Fruit fly (Drosophila melanogaster) whole organism, embryonic: ENCODE measurements around the gene Jhbp5.

ENCODE experiments used
- Aef1 ChIP-seq: fragments of 200-800 bp; sonication (Bioruptor generic); IDR thresholded peaks from 3 replicates; pipeline ENCODE4 v1.3.6; 2022; ENCODE audit warnings: missing biosample characterization, missing genetic modification characterization
- Bgb ChIP-seq: fragments of 200-800 bp; sonication (Bioruptor generic); IDR thresholded peaks from 2 replicates; pipeline ENCODE4 v1.3.6; 2022; ENCODE audit warnings: missing biosample characterization, missing genetic modification characterization; ENCODE audit not compliant: partially characterized antibody
- BtbVII ChIP-seq: fragments of 200-800 bp; sonication (Bioruptor generic); optimal IDR thresholded peaks from 3 replicates; lab custom pipeline; 2017; ENCODE audit warnings: missing biosample characterization, mild to moderate bottlenecking, missing genetic modification characterization
- CG11085 ChIP-seq: fragments of 200-800 bp; sonication (Bioruptor generic); IDR thresholded peaks from 2 replicates; pipeline ENCODE4 v1.3.6; 2022; ENCODE audit warnings: missing biosample characterization, missing genetic modification characterization
- CG11093 ChIP-seq: fragments of 200-800 bp; sonication (Bioruptor generic); IDR thresholded peaks from 3 replicates; pipeline ENCODE4 v1.3.6; 2022; ENCODE audit warnings: missing biosample characterization, missing genetic modification characterization
- CG11456 ChIP-seq: fragments of 200-800 bp; sonication (Bioruptor generic); IDR thresholded peaks from 3 replicates; pipeline ENCODE4 v1.3.6; 2022; ENCODE audit warnings: missing biosample characterization, missing genetic modification characterization
- CG12071 ChIP-seq: fragments of 200-800 bp; sonication (Bioruptor generic); optimal IDR thresholded peaks from 3 replicates; lab custom pipeline; 2018; ENCODE audit warnings: missing biosample characterization, mild to moderate bottlenecking, missing genetic modification characterization
- CG12155 ChIP-seq: fragments of 200-800 bp; sonication (Bioruptor generic); optimal IDR thresholded peaks from 3 replicates; lab custom pipeline; 2016; ENCODE audit warnings: missing biosample characterization, missing genetic modification characterization
- CG13424 ChIP-seq: fragments of 200-800 bp; sonication (Bioruptor generic); optimal IDR thresholded peaks from 2 replicates; lab custom pipeline; 2019; ENCODE audit warnings: missing biosample characterization, mild to moderate bottlenecking, missing genetic modification characterization, moderate library complexity
- CG15696 ChIP-seq: fragments of 200-800 bp; sonication (Bioruptor generic); optimal IDR thresholded peaks from 2 replicates; lab custom pipeline; 2019; ENCODE audit warnings: missing biosample characterization, mild to moderate bottlenecking, missing genetic modification characterization, moderate library complexity
- CG17328 ChIP-seq: fragments of 200-800 bp; sonication (Bioruptor generic); IDR thresholded peaks from 2 replicates; pipeline ENCODE4 v1.3.6; 2022; ENCODE audit warnings: missing biosample characterization, missing genetic modification characterization
- CG17359 ChIP-seq: fragments of 200-800 bp; sonication (Bioruptor generic); optimal IDR thresholded peaks from 3 replicates; lab custom pipeline; 2018; ENCODE audit warnings: missing biosample characterization, mild to moderate bottlenecking, missing genetic modification characterization, moderate library complexity
- CG17829 ChIP-seq: fragments of 200-800 bp; optimal IDR thresholded peaks from 2 replicates; lab custom pipeline; 2019; ENCODE audit warnings: missing biosample characterization, mild to moderate bottlenecking, missing genetic modification characterization, moderate library complexity
- CG1832 ChIP-seq: fragments of 200-800 bp; sonication (Bioruptor generic); optimal IDR thresholded peaks from 2 replicates; lab custom pipeline; 2017; ENCODE audit warnings: missing biosample characterization, mild to moderate bottlenecking, missing genetic modification characterization, inconsistent platforms
- CG2202 ChIP-seq: fragments of 200-800 bp; sonication (Bioruptor generic); optimal IDR thresholded peaks from 2 replicates; lab custom pipeline; 2018; ENCODE audit warnings: missing biosample characterization, mild to moderate bottlenecking, missing genetic modification characterization
- CG2875 ChIP-seq: fragments of 200-800 bp; sonication (Bioruptor generic); optimal IDR thresholded peaks from 2 replicates; lab custom pipeline; 2017; ENCODE audit warnings: missing biosample characterization, mild to moderate bottlenecking, missing genetic modification characterization, missing genetic modification reagents
- CG32772 ChIP-seq: fragments of 200-800 bp; sonication (Bioruptor generic); IDR thresholded peaks from 2 replicates; pipeline ENCODE4 v1.3.6; 2022; ENCODE audit warnings: missing biosample characterization, missing genetic modification characterization
- CG34376 ChIP-seq: fragments of 200-800 bp; sonication (Bioruptor generic); optimal IDR thresholded peaks from 2 replicates; lab custom pipeline; 2018; ENCODE audit warnings: missing biosample characterization, mild to moderate bottlenecking, missing genetic modification characterization
- CG3847 ChIP-seq: fragments of 200-800 bp; sonication (Bioruptor generic); IDR thresholded peaks from 2 replicates; pipeline ENCODE4 v1.3.6; 2022; ENCODE audit warnings: missing biosample characterization, missing genetic modification characterization
- CG4707 ChIP-seq: fragments of 200-800 bp; sonication (Bioruptor generic); optimal IDR thresholded peaks from 2 replicates; lab custom pipeline; 2018; ENCODE audit warnings: missing biosample characterization, mild to moderate bottlenecking, missing genetic modification characterization, moderate library complexity
- CG5953 ChIP-seq: fragments of 200-800 bp; sonication (Bioruptor generic); IDR thresholded peaks from 2 replicates; pipeline ENCODE4 v1.3.6; 2022; ENCODE audit warnings: missing biosample characterization, missing genetic modification characterization
- CG7271 ChIP-seq: fragments of 200-800 bp; sonication (Bioruptor generic); optimal IDR thresholded peaks from 2 replicates; lab custom pipeline; 2018; ENCODE audit warnings: missing biosample characterization, mild to moderate bottlenecking, missing genetic modification characterization, moderate library complexity
- CG7372 ChIP-seq: fragments of 200-800 bp; sonication (Bioruptor generic); IDR thresholded peaks from 2 replicates; pipeline ENCODE4 v1.3.6; 2022; ENCODE audit warnings: missing biosample characterization, missing genetic modification characterization
- CrebB ChIP-seq: fragments of 200-800 bp; sonication (Bioruptor generic); optimal IDR thresholded peaks from 3 replicates; lab custom pipeline; 2018; ENCODE audit warnings: missing biosample characterization, mild to moderate bottlenecking, missing genetic modification characterization
- Dek ChIP-seq: fragments of 200-800 bp; sonication (Bioruptor generic); optimal IDR thresholded peaks from 3 replicates; lab custom pipeline; 2019; ENCODE audit warnings: missing biosample characterization, mild to moderate bottlenecking, missing genetic modification characterization, moderate library complexity
- Dp ChIP-seq: fragments of 200-800 bp; sonication (Bioruptor generic); optimal IDR thresholded peaks from 2 replicates; lab custom pipeline; 2018; ENCODE audit warnings: missing biosample characterization, mild to moderate bottlenecking, missing genetic modification characterization, moderate library complexity
- Gsc ChIP-seq: fragments of 200-800 bp; sonication (Bioruptor generic); IDR thresholded peaks from 2 replicates; pipeline ENCODE4 v1.3.6; 2022; ENCODE audit warnings: missing biosample characterization, missing genetic modification characterization
- Hr39 ChIP-seq: fragments of >200 bp; optimal IDR thresholded peaks from 2 replicates; lab custom pipeline; 2017
- Hr51 ChIP-seq, 2 experiments: fragments of 200-800 bp; sonication (Bioruptor generic); optimal IDR thresholded peaks; 2 replicates in 1 of 2; 3 replicates in 1 of 2; lab custom pipeline; 2016 to 2018; ENCODE audit warnings: missing biosample characterization in 2 of 2, missing genetic modification characterization in 2 of 2, mild to moderate bottlenecking in 1 of 2, moderate library complexity in 1 of 2
- Opbp ChIP-seq: fragments of 200-800 bp; sonication (Bioruptor generic); IDR thresholded peaks from 3 replicates; pipeline ENCODE4 v1.3.6; 2022; ENCODE audit warnings: missing biosample characterization, missing genetic modification characterization; ENCODE audit not compliant: partially characterized antibody
- Optix ChIP-seq: fragments of 200-800 bp; sonication (Bioruptor generic); IDR thresholded peaks from 3 replicates; pipeline ENCODE4 v1.3.6; 2022; ENCODE audit warnings: missing biosample characterization, missing genetic modification characterization
- Poxn ChIP-seq: fragments of 200-800 bp; sonication (Bioruptor generic); IDR thresholded peaks from 2 replicates; pipeline ENCODE4 v1.3.6; 2022; ENCODE audit warnings: missing biosample characterization, missing genetic modification characterization
- Tbp ChIP-seq: fragments of >200 bp; optimal IDR thresholded peaks from 2 replicates; lab custom pipeline; 2018; ENCODE audit warnings: missing biosample characterization, missing genetic modification characterization
- al ChIP-seq: fragments of 200-800 bp; sonication (Bioruptor generic); IDR thresholded peaks from 2 replicates; pipeline ENCODE4 v1.3.6; 2022; ENCODE audit warnings: missing biosample characterization, missing genetic modification characterization
- cas ChIP-seq: fragments of 200-800 bp; sonication (Bioruptor generic); IDR thresholded peaks from 2 replicates; pipeline ENCODE4 v1.3.6; 2022; ENCODE audit warnings: missing biosample characterization, missing genetic modification characterization
- crp ChIP-seq, 2 experiments: fragments of 200-800 bp; sonication (Bioruptor generic); optimal IDR thresholded peaks; 2 replicates in 1 of 2; 3 replicates in 1 of 2; lab custom pipeline; 2017; ENCODE audit warnings: missing biosample characterization in 2 of 2, missing genetic modification characterization in 2 of 2, mild to moderate bottlenecking in 1 of 2, moderate library complexity in 1 of 2
- dan ChIP-seq: fragments of 200-800 bp; sonication (Bioruptor generic); IDR thresholded peaks from 2 replicates; pipeline ENCODE4 v1.3.6; 2022; ENCODE audit warnings: missing biosample characterization, missing genetic modification characterization
- fd102C ChIP-seq: fragments of 200-800 bp; sonication (Bioruptor generic); optimal IDR thresholded peaks from 2 replicates; lab custom pipeline; 2018; ENCODE audit warnings: missing biosample characterization, mild to moderate bottlenecking, missing genetic modification characterization, moderate library complexity
- fd3F ChIP-seq: fragments of 200-800 bp; sonication (Bioruptor generic); optimal IDR thresholded peaks from 2 replicates; lab custom pipeline; 2018; ENCODE audit warnings: missing biosample characterization, mild to moderate bottlenecking, missing genetic modification characterization, moderate library complexity
- gro ChIP-seq: fragments of 200-800 bp; sonication (Bioruptor generic); optimal IDR thresholded peaks from 2 replicates; lab custom pipeline; 2016; ENCODE audit warnings: missing biosample characterization, missing genetic modification characterization
- gsb ChIP-seq: fragments of 200-800 bp; sonication (Bioruptor generic); IDR thresholded peaks from 2 replicates; pipeline ENCODE4 v1.3.6; 2022; ENCODE audit warnings: missing biosample characterization, missing genetic modification characterization
- gsb-n ChIP-seq: fragments of 200-800 bp; sonication (Bioruptor generic); optimal IDR thresholded peaks from 3 replicates; lab custom pipeline; 2018; ENCODE audit warnings: missing biosample characterization, mild to moderate bottlenecking, missing genetic modification characterization
- ham ChIP-seq: fragments of 200-800 bp; sonication (Bioruptor generic); IDR thresholded peaks from 2 replicates; pipeline ENCODE4 v1.3.6; 2022; ENCODE audit warnings: missing biosample characterization, missing genetic modification characterization
- hb ChIP-seq: fragments of 200-800 bp; sonication (Bioruptor generic); IDR thresholded peaks from 3 replicates; pipeline ENCODE4 v1.3.6; 2022; ENCODE audit warnings: missing biosample characterization, missing genetic modification characterization; ENCODE audit not compliant: partially characterized antibody
- kni ChIP-seq: fragments of 200-800 bp; sonication (Bioruptor generic); optimal IDR thresholded peaks from 3 replicates; lab custom pipeline; 2017; ENCODE audit warnings: mild to moderate bottlenecking, missing biosample characterization, missing genetic modification reagents, missing genetic modification characterization
- lmd ChIP-seq: fragments of 200-800 bp; sonication (Bioruptor generic); IDR thresholded peaks from 2 replicates; pipeline ENCODE4 v1.3.6; 2022; ENCODE audit warnings: missing biosample characterization, missing genetic modification characterization
- onecut ChIP-seq: fragments of 200-800 bp; sonication (Bioruptor generic); IDR thresholded peaks from 2 replicates; pipeline ENCODE4 v1.3.6; 2022; ENCODE audit warnings: missing biosample characterization, missing genetic modification characterization
- org-1 ChIP-seq: fragments of 200-800 bp; sonication (Bioruptor generic); optimal IDR thresholded peaks from 2 replicates; lab custom pipeline; 2017; ENCODE audit warnings: missing biosample characterization, missing genetic modification characterization
- pfk ChIP-seq: fragments of 200-800 bp; sonication (Bioruptor generic); optimal IDR thresholded peaks from 2 replicates; lab custom pipeline; 2018; ENCODE audit warnings: missing biosample characterization, mild to moderate bottlenecking, missing genetic modification characterization, moderate library complexity
- tgo ChIP-seq: fragments of 200-800 bp; sonication (Bioruptor generic); IDR thresholded peaks from 3 replicates; pipeline ENCODE4 v1.3.6; 2022; ENCODE audit warnings: missing biosample characterization, missing genetic modification characterization
- trem ChIP-seq: fragments of 200-800 bp; optimal IDR thresholded peaks from 3 replicates; lab custom pipeline; 2019; ENCODE audit warnings: missing biosample characterization, mild to moderate bottlenecking, missing genetic modification characterization, moderate library complexity
- zfh2 ChIP-seq: fragments of 200-800 bp; sonication (Bioruptor generic); optimal IDR thresholded peaks from 2 replicates; lab custom pipeline; 2016; ENCODE audit warnings: missing biosample characterization, missing genetic modification characterization

Jhbp5 gene

dm6 chr3R:16005943-16006342 lies 40.0 kb downstream of the Jhbp5 start (continued):
- TF ChIP-seq CG5953 (GFP tag; lab: Robert Waterston, UW) (no peak), CG15696 (peak; percentile 49), CG3847 (GFP tag; lab: Robert Waterston, UW) (no peak), CG12071 (GFP tag; lab: Kevin White, UChicago) (peak; percentile 68), Tbp (GFP tag; lab: Kevin White, UChicago) (no peak), zfh2 (no peak), Hr39 (lab: Kevin White, UChicago) (no peak), fd102C (GFP tag; lab: Kevin White, UChicago) (no peak), hb (GFP tag; lab: Robert Waterston, UW) (no peak), CrebB (tag; lab: Kevin White, UChicago) (peak; percentile 64), CG7271 (no peak), pfk (GFP tag; lab: Kevin White, UChicago) (peak; percentile 22), gsb-n (tag; lab: Kevin White, UChicago) (peak; percentile 48), BtbVII (GFP tag; lab: Kevin White, UChicago) (peak; percentile 12), cas (GFP tag; lab: Robert Waterston, UW) (no peak), CG2202 (tag; lab: Kevin White, UChicago) (peak; percentile 44), lmd (GFP tag; lab: Robert Waterston, UW) (no peak), CG12155 (GFP tag; lab: Kevin White, UChicago) (no peak), Gsc (GFP tag; lab: Robert Waterston, UW) (no peak), kni (GFP tag; lab: Kevin White, UChicago) (peak; percentile 36), Bgb (GFP tag; lab: Robert Waterston, UW) (no peak), CG2875 (GFP tag; lab: Kevin White, UChicago) (peak; percentile 75), org-1 (GFP tag; lab: Kevin White, UChicago) (peak; percentile 42), Opbp (no peak), Aef1 (GFP tag; lab: Robert Waterston, UW) (no peak), CG7372 (GFP tag; lab: Robert Waterston, UW) (no peak), CG34376 (GFP tag; lab: Kevin White, UChicago) (no peak), CG17328 (no peak), ham (GFP tag; lab: Robert Waterston, UW) (no peak), gro (GFP tag; lab: Kevin White, UChicago) (no peak), trem (tag; lab: Kevin White, UChicago) (no peak), Optix (GFP tag; lab: Robert Waterston, UW) (no peak), CG4707 (GFP tag; lab: Kevin White, UChicago) (peak; percentile 47), CG17829 (tag; lab: Kevin White, UChicago) (peak; percentile 0), Dp (no peak), CG11085 (no peak), al (GFP tag; lab: Robert Waterston, UW) (no peak), CG13424 (peak; percentile 51), Poxn (no peak), CG32772 (no peak), gsb (no peak), Dek (tag; lab: Kevin White, UChicago) (peak; percentile 10), onecut (0 out of 2 replicates have a peak, but pooled peaks have one; percentile 14), Hr51 (GFP tag; optimal IDR thresholded peaks at IDR 0.05; lab: Kevin White, UChicago) (peak in 1 of 2 experiments; percentile 30), CG11456 (no peak), fd3F (GFP tag; lab: Kevin White, UChicago) (peak; percentile 47), CG11093 (GFP tag; lab: Robert Waterston, UW) (no peak), crp (GFP tag; optimal IDR thresholded peaks at IDR 0.05; lab: Kevin White, UChicago) (no peak), CG1832 (GFP tag; lab: Kevin White, UChicago) (no peak), dan (GFP tag; lab: Robert Waterston, UW) (no peak), tgo (GFP tag; lab: Robert Waterston, UW) (no peak), CG17359 (tag; lab: Kevin White, UChicago) (peak; percentile 74)
